Fruit fly (Drosophila melanogaster) whole organism, embryonic: ENCODE data around the gene Tsen34.

Experiments used
- Antp ChIP-seq: fragments of 200-800 bp; sonication (Bioruptor generic); optimal IDR thresholded peaks from 3 replicates; lab custom pipeline; 2016; ENCODE audit warnings: missing biosample characterization, missing genetic modification characterization
- Awh ChIP-seq: fragments of 200-800 bp; sonication (Bioruptor generic); IDR thresholded peaks from 2 replicates; pipeline ENCODE4, ENCODE4 v1.3.6; 2022; ENCODE audit warnings: missing biosample characterization, missing genetic modification characterization
- BtbVII ChIP-seq: fragments of 200-800 bp; sonication (Bioruptor generic); optimal IDR thresholded peaks from 3 replicates; lab custom pipeline; 2017; ENCODE audit warnings: missing biosample characterization, mild to moderate bottlenecking, missing genetic modification characterization
- CG10147 ChIP-seq: fragments of 200-800 bp; sonication (Bioruptor generic); optimal IDR thresholded peaks from 2 replicates; lab custom pipeline; 2019; ENCODE audit warnings: missing biosample characterization, mild to moderate bottlenecking, missing genetic modification characterization, moderate library complexity
- CG10321 ChIP-seq: fragments of 200-800 bp; sonication (Bioruptor generic); IDR thresholded peaks from 2 replicates; pipeline ENCODE4 v1.3.6; 2022; ENCODE audit warnings: missing biosample characterization, missing genetic modification characterization
- CG12219 ChIP-seq: fragments of 200-800 bp; sonication (Bioruptor generic); optimal IDR thresholded peaks from 3 replicates; lab custom pipeline; 2018; ENCODE audit warnings: missing biosample characterization, mild to moderate bottlenecking, missing genetic modification characterization
- CG13287 ChIP-seq: fragments of 200-800 bp; sonication (Bioruptor generic); IDR thresholded peaks from 2 replicates; pipeline ENCODE4 v1.3.6; 2022; ENCODE audit warnings: missing biosample characterization, missing genetic modification characterization; ENCODE audit not compliant: partially characterized antibody
- CG14050 ChIP-seq: fragments of 200-800 bp; sonication (Bioruptor generic); IDR thresholded peaks from 3 replicates; pipeline ENCODE4 v1.3.6; 2022; ENCODE audit warnings: missing biosample characterization, missing genetic modification characterization
- CG15011 ChIP-seq: fragments of 200-800 bp; sonication (Bioruptor generic); optimal IDR thresholded peaks from 3 replicates; lab custom pipeline; 2018; ENCODE audit warnings: missing biosample characterization, mild to moderate bottlenecking, missing genetic modification characterization
- CG1529 ChIP-seq: fragments of 200-800 bp; sonication (Bioruptor generic); optimal IDR thresholded peaks from 3 replicates; lab custom pipeline; 2018; ENCODE audit warnings: missing biosample characterization, missing genetic modification characterization
- CG15479 ChIP-seq: fragments of 200-800 bp; sonication (Bioruptor generic); optimal IDR thresholded peaks from 3 replicates; lab custom pipeline; 2019; ENCODE audit warnings: missing biosample characterization, mild to moderate bottlenecking, missing genetic modification characterization, moderate library complexity
- CG16863 ChIP-seq: fragments of 200-800 bp; sonication (Bioruptor generic); optimal IDR thresholded peaks from 3 replicates; lab custom pipeline; 2016; ENCODE audit warnings: missing biosample characterization, missing genetic modification characterization
- CG17612 ChIP-seq: fragments of 200-800 bp; sonication (Bioruptor generic); IDR thresholded peaks from 2 replicates; pipeline ENCODE4 v1.3.6; 2022; ENCODE audit warnings: missing biosample characterization, missing genetic modification characterization
- CG30403 ChIP-seq: fragments of 200-800 bp; sonication (Bioruptor generic); optimal IDR thresholded peaks from 3 replicates; lab custom pipeline; 2016; ENCODE audit warnings: missing biosample characterization, missing genetic modification characterization
- CG31388 ChIP-seq: fragments of 200-800 bp; sonication (Bioruptor generic); optimal IDR thresholded peaks from 2 replicates; lab custom pipeline; 2016; ENCODE audit warnings: missing biosample characterization, missing genetic modification characterization
- CG33213 ChIP-seq: fragments of 200-800 bp; sonication (Bioruptor generic); optimal IDR thresholded peaks from 3 replicates; lab custom pipeline; 2016; ENCODE audit warnings: missing biosample characterization, missing genetic modification characterization
- CG4820 ChIP-seq: fragments of 200-800 bp; sonication (Bioruptor generic); optimal IDR thresholded peaks from 3 replicates; lab custom pipeline; 2016; ENCODE audit warnings: missing biosample characterization, missing genetic modification characterization
- CG6765 ChIP-seq: fragments of 200-800 bp; sonication (Bioruptor generic); optimal IDR thresholded peaks from 3 replicates; lab custom pipeline; 2017; ENCODE audit warnings: missing biosample characterization, mild to moderate bottlenecking, missing genetic modification characterization
- CG7271 ChIP-seq: fragments of 200-800 bp; sonication (Bioruptor generic); optimal IDR thresholded peaks from 2 replicates; lab custom pipeline; 2018; ENCODE audit warnings: missing biosample characterization, mild to moderate bottlenecking, missing genetic modification characterization, moderate library complexity
- CG7372 ChIP-seq: fragments of 200-800 bp; sonication (Bioruptor generic); IDR thresholded peaks from 2 replicates; pipeline ENCODE4 v1.3.6; 2022; ENCODE audit warnings: missing biosample characterization, missing genetic modification characterization
- CG7928 ChIP-seq: fragments of 200-800 bp; sonication (Bioruptor generic); optimal IDR thresholded peaks from 2 replicates; lab custom pipeline; 2017; ENCODE audit warnings: missing biosample characterization, mild to moderate bottlenecking, missing genetic modification characterization
- CG8290 ChIP-seq, 3 experiments: fragments of 200-800 bp; sonication (Bioruptor generic); optimal IDR thresholded peaks; 2 replicates each; lab custom pipeline; 2016 to 2019; ENCODE audit warnings: missing biosample characterization in 3 of 3, missing genetic modification characterization in 3 of 3, mild to moderate bottlenecking in 2 of 3, moderate library complexity in 1 of 3
- CG9817 ChIP-seq: fragments of 200-800 bp; sonication (Bioruptor generic); optimal IDR thresholded peaks from 2 replicates; lab custom pipeline; 2018; ENCODE audit warnings: missing biosample characterization, mild to moderate bottlenecking, missing genetic modification characterization, moderate library complexity
- CG9932 ChIP-seq: fragments of 200-800 bp; sonication (Bioruptor generic); IDR thresholded peaks from 2 replicates; pipeline ENCODE4 v1.3.6; 2022; ENCODE audit warnings: missing biosample characterization, missing genetic modification characterization
- CHES-1-like ChIP-seq: fragments of 200-800 bp; sonication (Bioruptor generic); optimal IDR thresholded peaks from 2 replicates; lab custom pipeline; 2016; ENCODE audit warnings: missing biosample characterization, missing genetic modification characterization
- Chrac-16 ChIP-seq: fragments of 200-800 bp; sonication (Bioruptor generic); optimal IDR thresholded peaks from 3 replicates; lab custom pipeline; 2016; ENCODE audit warnings: missing biosample characterization, missing genetic modification characterization
- Doc2 ChIP-seq: fragments of 200-800 bp; sonication (Bioruptor generic); IDR thresholded peaks from 2 replicates; pipeline ENCODE4 v1.3.6; 2022; ENCODE audit warnings: missing biosample characterization, missing genetic modification characterization
- Doc3 ChIP-seq: fragments of 200-800 bp; sonication (Bioruptor generic); IDR thresholded peaks from 3 replicates; pipeline ENCODE4 v1.3.6; 2022; ENCODE audit warnings: missing biosample characterization, missing genetic modification characterization; ENCODE audit not compliant: partially characterized antibody
- Pdp1 ChIP-seq, 2 experiments: fragments of 200-800 bp; sonication (Bioruptor generic); optimal IDR thresholded peaks; 3 replicates each; lab custom pipeline; 2016; ENCODE audit warnings: missing biosample characterization in 2 of 2, missing genetic modification characterization in 2 of 2, mild to moderate bottlenecking in 1 of 2, moderate library complexity in 1 of 2
- Poxn ChIP-seq: fragments of 200-800 bp; sonication (Bioruptor generic); IDR thresholded peaks from 2 replicates; pipeline ENCODE4 v1.3.6; 2022; ENCODE audit warnings: missing biosample characterization, missing genetic modification characterization
- Ptx1 ChIP-seq: fragments of 200-800 bp; sonication (Bioruptor generic); IDR thresholded peaks from 2 replicates; pipeline ENCODE4 v1.3.6; 2022; ENCODE audit warnings: missing biosample characterization, missing genetic modification characterization
- Rfx ChIP-seq: fragments of 200-800 bp; sonication (Bioruptor generic); IDR thresholded peaks from 2 replicates; pipeline ENCODE4 v1.3.6; 2022; ENCODE audit warnings: missing biosample characterization, missing genetic modification characterization
- Six4 ChIP-seq: fragments of 200-800 bp; sonication (Bioruptor generic); optimal IDR thresholded peaks from 2 replicates; lab custom pipeline; 2016; ENCODE audit warnings: missing biosample characterization, missing genetic modification characterization
- Stat92E ChIP-seq, 3 experiments: fragments of >200 bp in 2 of 3; fragments of 200-800 bp in 1 of 3; sonication (Bioruptor generic) in 1 of 3; optimal IDR thresholded peaks; 2 replicates each; lab custom pipeline; 2017 to 2019; ENCODE audit warnings: missing biosample characterization in 3 of 3, missing genetic modification characterization in 3 of 3, mild to moderate bottlenecking in 1 of 3, moderate library complexity in 1 of 3
- YL-1 ChIP-seq: fragments of 200-800 bp; sonication (Bioruptor generic); optimal IDR thresholded peaks from 3 replicates; lab custom pipeline; 2017; ENCODE audit warnings: missing biosample characterization, mild to moderate bottlenecking, missing genetic modification characterization
- ac ChIP-seq: fragments of 200-800 bp; sonication (Bioruptor generic); optimal IDR thresholded peaks from 3 replicates; lab custom pipeline; 2017; ENCODE audit warnings: missing biosample characterization, mild to moderate bottlenecking, missing genetic modification characterization
- al ChIP-seq: fragments of 200-800 bp; sonication (Bioruptor generic); IDR thresholded peaks from 2 replicates; pipeline ENCODE4 v1.3.6; 2022; ENCODE audit warnings: missing biosample characterization, missing genetic modification characterization
- dmrt99B ChIP-seq: fragments of 200-800 bp; sonication (Bioruptor generic); optimal IDR thresholded peaks from 2 replicates; lab custom pipeline; 2018; ENCODE audit warnings: missing biosample characterization, mild to moderate bottlenecking, missing genetic modification characterization, moderate library complexity
- en ChIP-seq: fragments of 200-800 bp; sonication (Bioruptor generic); optimal IDR thresholded peaks from 2 replicates; lab custom pipeline; 2016; ENCODE audit warnings: missing biosample characterization, missing genetic modification characterization
- esg ChIP-seq: fragments of 200-800 bp; sonication (Bioruptor generic); conservative IDR thresholded peaks from 2 replicates; pipeline ENCODE4 v1.3.6; 2022; ENCODE audit warnings: missing biosample characterization, missing genetic modification characterization
- gem ChIP-seq: fragments of 200-800 bp; sonication (Bioruptor generic); optimal IDR thresholded peaks from 2 replicates; lab custom pipeline; 2019; ENCODE audit warnings: missing biosample characterization, mild to moderate bottlenecking, missing genetic modification characterization, moderate library complexity
- lilli ChIP-seq: fragments of 200-800 bp; sonication (Bioruptor generic); optimal IDR thresholded peaks from 3 replicates; lab custom pipeline; 2016; ENCODE audit warnings: missing biosample characterization, missing genetic modification characterization
- nerfin-1 ChIP-seq: fragments of 200-800 bp; sonication (Bioruptor generic); optimal IDR thresholded peaks from 3 replicates; lab custom pipeline; 2019; ENCODE audit warnings: missing biosample characterization, mild to moderate bottlenecking, missing genetic modification characterization, moderate library complexity
- oc ChIP-seq: fragments of 200-800 bp; sonication (Bioruptor generic); optimal IDR thresholded peaks from 2 replicates; lab custom pipeline; 2018; ENCODE audit warnings: missing biosample characterization, mild to moderate bottlenecking, missing genetic modification characterization, moderate library complexity
- salm ChIP-seq: fragments of 200-800 bp; sonication (Bioruptor generic); optimal IDR thresholded peaks from 2 replicates; lab custom pipeline; 2018; ENCODE audit warnings: missing biosample characterization, mild to moderate bottlenecking, missing genetic modification characterization
- so ChIP-seq: fragments of 200-800 bp; sonication (Bioruptor generic); IDR thresholded peaks from 3 replicates; pipeline ENCODE4 v1.3.6; 2022; ENCODE audit warnings: missing biosample characterization, missing genetic modification characterization
- sug ChIP-seq: fragments of 200-800 bp; optimal IDR thresholded peaks from 2 replicates; lab custom pipeline; 2019; ENCODE audit warnings: missing biosample characterization, mild to moderate bottlenecking, missing genetic modification characterization, moderate library complexity

The Tsen34 gene

dm6 chr3L:14761837-14762785 lies at the start of gene Tsen34, which contains the start of gene Mgat4a (continued):
- TF ChIP-seq CG10321 (GFP tag; lab: Robert Waterston, UW), result peak; percentile 35; the same call in 1 of the 2 replicates
- no peak for TF ChIP-seq Poxn (GFP tag; lab: Robert Waterston, UW)
- TF ChIP-seq Chrac-16, result no peak
- TF ChIP-seq YL-1 (GFP tag; lab: Kevin White, UChicago), result peak; percentile 61
- TF ChIP-seq Rfx (GFP tag; lab: Robert Waterston, UW), result peak; percentile 78
- no peak for TF ChIP-seq esg
- no peak for TF ChIP-seq CHES-1-like
- TF ChIP-seq CG15011 (GFP tag; lab: Kevin White, UChicago), result peak; percentile 65
- TF ChIP-seq CG17612 (GFP tag; lab: Robert Waterston, UW), result no peak
- no peak for TF ChIP-seq salm
- TF ChIP-seq CG7928 (GFP tag; lab: Kevin White, UChicago), result peak; percentile 27
- TF ChIP-seq CG7372 (GFP tag; lab: Robert Waterston, UW), result 0 out of 2 replicates have a peak, but pooled peaks have one; percentile 15
- TF ChIP-seq Doc3 (GFP tag; lab: Robert Waterston, UW), result peak; percentile 33; the same call in 1 of the 3 replicates
- TF ChIP-seq CG31388 (GFP tag; lab: Kevin White, UChicago), result no peak
- peak; percentile 68 for TF ChIP-seq CG13287 (GFP tag; lab: Robert Waterston, UW)
- TF ChIP-seq so, result peak; percentile 43; the same call in 1 of the 3 replicates
- TF ChIP-seq oc (tag; lab: Kevin White, UChicago), result peak; percentile 20
- TF ChIP-seq Doc2 (GFP tag; lab: Robert Waterston, UW), result no peak
- no peak for TF ChIP-seq CG8290 (GFP tag; optimal IDR thresholded peaks at IDR 0.05; lab: Kevin White, UChicago)
- TF ChIP-seq CG8290 (tag; optimal IDR thresholded peaks at IDR 0.05; lab: Kevin White, UChicago), result peak in 1 of 2 experiments; percentile 59
- peak; percentile 77 for TF ChIP-seq BtbVII (GFP tag; lab: Kevin White, UChicago)
- no peak for TF ChIP-seq Six4 (GFP tag; lab: Kevin White, UChicago)
- no peak for TF ChIP-seq CG14050
- no peak for TF ChIP-seq Ptx1 (GFP tag; lab: Robert Waterston, UW)
- TF ChIP-seq Stat92E (GFP tag; optimal IDR thresholded peaks at IDR 0.05; lab: Kevin White, UChicago), result peak in 1 of 3 experiments; percentile 37
- TF ChIP-seq Awh (GFP tag; lab: Robert Waterston, UW), result peak; percentile 44; the same call in 1 of the 2 replicates
- TF ChIP-seq CG10147 (GFP tag; lab: Kevin White, UChicago), result no peak
- TF ChIP-seq CG7271 (tag; lab: Kevin White, UChicago), result no peak
- no peak for TF ChIP-seq al
- TF ChIP-seq lilli, result peak; percentile 33
- no peak for TF ChIP-seq nerfin-1 (tag; lab: Kevin White, UChicago)
- no peak for TF ChIP-seq en (GFP tag; lab: Kevin White, UChicago)
- TF ChIP-seq CG6765 (GFP tag; lab: Kevin White, UChicago), result peak; percentile 56
- no peak for TF ChIP-seq CG30403
- TF ChIP-seq CG9817 (tag; lab: Kevin White, UChicago), result peak; percentile 22
- TF ChIP-seq CG1529 (GFP tag; lab: Kevin White, UChicago), result no peak
- TF ChIP-seq dmrt99B (tag; lab: Kevin White, UChicago), result no peak
- TF ChIP-seq CG33213 (GFP tag; lab: Kevin White, UChicago), result no peak
- no peak for TF ChIP-seq CG16863
- no peak for TF ChIP-seq Antp
- TF ChIP-seq CG9932 (GFP tag; lab: Robert Waterston, UW), result peak; percentile 71
- TF ChIP-seq CG4820 (GFP tag; lab: Kevin White, UChicago), result no peak
- peak; percentile 2 for TF ChIP-seq CG12219
- no peak for TF ChIP-seq ac (GFP tag; lab: Kevin White, UChicago)
- no peak for TF ChIP-seq sug (tag; lab: Kevin White, UChicago)
- no peak for TF ChIP-seq gem (tag; lab: Kevin White, UChicago)
- TF ChIP-seq CG15479 (GFP tag; lab: Kevin White, UChicago), result peak; percentile 43
- TF ChIP-seq Pdp1 (GFP tag; optimal IDR thresholded peaks at IDR 0.05; lab: Kevin White, UChicago), result peak; percentile 9 to 65
